Fruit fly (Drosophila melanogaster): ENCODE data around the gene CG14907.
A peak's percentile ranks its signal among the peaks of the same experiment; 100 is the strongest.

Gene CG14907

dm6 chr3R:16655494-16656493, 3.7 kb upstream of the CG14907 start, which contains the start of gene modSP (continued):
- TF ChIP-seq rib (GFP tag; IDR thresholded peaks at IDR 0.05) (no peak), Eip74EF (GFP tag; optimal IDR thresholded peaks at IDR 0.05) (no peak), Dbx (GFP tag; IDR thresholded peaks at IDR 0.05) (0 out of 3 replicates have a peak, but pooled peaks have one; percentile 31), CG3407 (GFP tag; optimal IDR thresholded peaks at IDR 0.05) (no peak), YL-1 (GFP tag; optimal IDR thresholded peaks at IDR 0.05) (no peak), Med (GFP tag) (peak; percentile 75), Xbp1 (GFP tag; optimal IDR thresholded peaks at IDR 0.05) (peak; percentile 47), CG1603 (tag; optimal IDR thresholded peaks at IDR 0.05) (peak; percentile 73), seq (GFP tag; IDR thresholded peaks at IDR 0.05) (no peak), CG18011 (GFP tag; optimal IDR thresholded peaks at IDR 0.05) (no peak), CG4617 (GFP tag; optimal IDR thresholded peaks at IDR 0.05; ENCODE audit: borderline replicate concordance) (peak; percentile 17), CG14050 (GFP tag; IDR thresholded peaks at IDR 0.05) (no peak; the same call in 2 of the 3 replicates), Scr (GFP tag; IDR thresholded peaks at IDR 0.05; ENCODE audit: partially characterized antibody) (peak; percentile 74), pan (optimal IDR thresholded peaks at IDR 0.05) (no peak), pan (GFP tag; optimal IDR thresholded peaks at IDR 0.05 in 1 of 2, IDR thresholded peaks at IDR 0.05 in 1 of 2) (peak in 1 of 2 experiments; percentile 61), CG6654 (GFP tag; optimal IDR thresholded peaks at IDR 0.05) (no peak), CG17361 (GFP tag; IDR thresholded peaks at IDR 0.05) (peak; percentile 62; the same call in 1 of the 3 replicates), CG33213 (GFP tag; optimal IDR thresholded peaks at IDR 0.05) (peak; percentile 72), Pdp1 (GFP tag; optimal IDR thresholded peaks at IDR 0.05) (peak in 1 of 2 experiments; percentile 77), hb (GFP tag; IDR thresholded peaks at IDR 0.05; ENCODE audit: partially characterized antibody) (peak; percentile 69), CG9727 (GFP tag; optimal IDR thresholded peaks at IDR 0.05) (no peak), NC2β (GFP tag; optimal IDR thresholded peaks at IDR 0.05) (no peak), nmo (GFP tag; optimal IDR thresholded peaks at IDR 0.05) (peak; percentile 0), CG43689 (GFP tag; IDR thresholded peaks at IDR 0.05) (no peak), CG7556 (GFP tag; optimal IDR thresholded peaks at IDR 0.05) (peak; percentile 19), CG6813 (GFP tag; optimal IDR thresholded peaks at IDR 0.05) (no peak), CG34224 (GFP tag; IDR thresholded peaks at IDR 0.05; ENCODE audit: partially characterized antibody) (peak; percentile 44; the same call in 2 of the 3 replicates), Hmx (GFP tag; optimal IDR thresholded peaks at IDR 0.05) (no peak), odd (GFP tag; optimal IDR thresholded peaks at IDR 0.05) (no peak), CG11085 (GFP tag; IDR thresholded peaks at IDR 0.05) (0 out of 2 replicates have a peak, but pooled peaks have one; percentile 15), Atf6 (GFP tag; IDR thresholded peaks at IDR 0.05) (peak; percentile 15), CG12744 (GFP tag; optimal IDR thresholded peaks at IDR 0.05) (peak; percentile 6), CG2889 (GFP tag; IDR thresholded peaks at IDR 0.05) (no peak), bsh (GFP tag; optimal IDR thresholded peaks at IDR 0.05) (peak in 1 of 2 experiments; percentile 18), pnt (GFP tag; optimal IDR thresholded peaks at IDR 0.05) (no peak), CG7271 (tag; optimal IDR thresholded peaks at IDR 0.05) (no peak), nerfin-1 (tag; optimal IDR thresholded peaks at IDR 0.05) (no peak), CG10543 (GFP tag; optimal IDR thresholded peaks at IDR 0.05) (peak; percentile 16), sens (GFP tag) (peak; percentile 59), CG1529 (GFP tag; optimal IDR thresholded peaks at IDR 0.05) (no peak), Blimp-1 (GFP tag; optimal IDR thresholded peaks at IDR 0.05) (no peak), zen2 (GFP tag; IDR thresholded peaks at IDR 0.05; ENCODE audit: partially characterized antibody) (no peak; the same call in 2 of the 3 replicates), CG9817 (tag; optimal IDR thresholded peaks at IDR 0.05) (peak; percentile 7), sug (tag; optimal IDR thresholded peaks at IDR 0.05) (no peak), CG8281 (tag; optimal IDR thresholded peaks at IDR 0.05) (peak; percentile 12), CG10209 (GFP tag; optimal IDR thresholded peaks at IDR 0.05) (no peak), CG4404 (GFP tag; IDR thresholded peaks at IDR 0.05) (no peak)

Data from whole organism, embryonic.